Fruit fly (Drosophila melanogaster) whole organism, adult: ENCODE measurements around the gene CG16710.

Experiments
- CG11617 ChIP-seq: fragments of 200-800 bp; sonication (Bioruptor generic); optimal IDR thresholded peaks from 2 replicates; lab custom pipeline; 2017; ENCODE audit warnings: mild to moderate bottlenecking, missing biosample characterization, missing genetic modification reagents, missing genetic modification characterization
- CG1620 ChIP-seq: fragments of 200-800 bp; sonication (Bioruptor generic); optimal IDR thresholded peaks from 2 replicates; lab custom pipeline; 2016; ENCODE audit warnings: missing biosample characterization, missing genetic modification characterization
- CG33017 ChIP-seq: fragments of 200-800 bp; sonication (Bioruptor generic); optimal IDR thresholded peaks from 2 replicates; lab custom pipeline; 2018; ENCODE audit warnings: missing biosample characterization, mild to moderate bottlenecking, missing genetic modification characterization, moderate library complexity
- CG5204 ChIP-seq: fragments of 200-800 bp; sonication (Bioruptor generic); optimal IDR thresholded peaks from 2 replicates; lab custom pipeline; 2016; ENCODE audit warnings: missing biosample characterization, missing genetic modification characterization
- CG7045 ChIP-seq: fragments of 200-800 bp; sonication (Bioruptor generic); optimal IDR thresholded peaks from 2 replicates; lab custom pipeline; 2017; ENCODE audit warnings: missing biosample characterization, mild to moderate bottlenecking, missing genetic modification characterization
- Clk ChIP-seq: fragments of 200-800 bp; sonication (Bioruptor generic); optimal IDR thresholded peaks from 2 replicates; lab custom pipeline; 2017; ENCODE audit warnings: missing biosample characterization, missing genetic modification characterization
- Crg-1 ChIP-seq: fragments of 200-800 bp; sonication (Bioruptor generic); optimal IDR thresholded peaks from 2 replicates; lab custom pipeline; 2016; ENCODE audit warnings: missing biosample characterization, missing genetic modification characterization
- Hr96 ChIP-seq: fragments of 200-800 bp; sonication (Bioruptor generic); optimal IDR thresholded peaks from 2 replicates; lab custom pipeline; 2016; ENCODE audit warnings: missing biosample characterization, missing genetic modification characterization
- Mnt ChIP-seq: fragments of 200-800 bp; sonication (Bioruptor generic); optimal IDR thresholded peaks from 2 replicates; lab custom pipeline; 2016; ENCODE audit warnings: missing biosample characterization, mild to moderate bottlenecking, missing genetic modification characterization
- kay ChIP-seq: fragments of 200-800 bp; sonication (Bioruptor generic); peaks from one replicate; lab custom pipeline; 2016; ENCODE audit warnings: missing biosample characterization, missing genetic modification characterization, borderline replicate concordance
- tj ChIP-seq: fragments of 200-800 bp; sonication (Bioruptor generic); optimal IDR thresholded peaks from 3 replicates; lab custom pipeline; 2017; ENCODE audit warnings: missing biosample characterization, mild to moderate bottlenecking, missing genetic modification characterization, moderate library complexity
- toe ChIP-seq: fragments of 200-800 bp; sonication (Bioruptor generic); optimal IDR thresholded peaks from 2 replicates; lab custom pipeline; 2016; ENCODE audit warnings: missing biosample characterization, missing genetic modification characterization

DNA sequence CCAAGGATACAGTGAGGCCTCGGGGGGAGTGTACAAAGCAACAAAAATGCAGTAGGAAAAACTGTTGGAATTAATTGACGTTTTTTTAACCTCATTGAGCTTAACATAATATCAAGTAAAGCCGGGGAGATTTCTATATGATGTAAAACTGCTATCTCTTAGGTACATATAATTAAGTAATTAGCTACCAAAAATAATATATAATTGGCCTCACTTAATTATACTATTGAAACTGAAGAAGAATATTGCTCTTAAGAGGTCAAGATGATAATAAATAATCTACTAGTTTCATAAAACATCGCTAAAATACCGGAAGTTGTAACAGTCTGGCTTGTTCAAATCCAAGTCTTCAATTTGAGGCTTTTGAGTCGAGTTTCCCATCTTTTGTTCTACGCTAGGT lies 14.9 kb upstream of the CG16710 start:
- TF ChIP-seq kay (no peak), tj (GFP tag; lab: Kevin White, UChicago) (no peak), CG5204 (GFP tag; lab: Kevin White, UChicago) (peak; percentile 19), toe (GFP tag; lab: Kevin White, UChicago) (no peak), Hr96 (GFP tag; lab: Kevin White, UChicago) (no peak), CG11617 (GFP tag; lab: Kevin White, UChicago) (no peak), Clk (GFP tag; lab: Kevin White, UChicago) (no peak), Crg-1 (GFP tag; lab: Kevin White, UChicago) (no peak), CG7045 (GFP tag; lab: Kevin White, UChicago) (peak; percentile 42), CG1620 (GFP tag; lab: Kevin White, UChicago) (no peak), Mnt (GFP tag; lab: Kevin White, UChicago) (no peak), CG33017 (tag; lab: Kevin White, UChicago) (no peak)
